Fruit fly (Drosophila melanogaster) whole organism: ENCODE results near the gene CG3726.

Experiments
- pan ChIP-seq: fragments of >200 bp; optimal IDR thresholded peaks from 2 replicates; lab custom pipeline; 2017
- usp ChIP-seq: fragments of >200 bp; optimal IDR thresholded peaks from 2 replicates; lab custom pipeline; 2017; ENCODE audit warnings: missing biosample characterization, missing genetic modification characterization, mixed read lengths

dm6 chrX:5925793-5926418 lies 9.0 kb downstream of the CG3726 start:
- TF ChIP-seq usp (GFP tag; lab: Kevin White, UChicago) (no peak), pan (lab: Kevin White, UChicago) (no peak)
